Worm (Caenorhabditis elegans): Measurements from ENCODE around the gene ZK945.6.
A peak's percentile ranks its signal among the peaks of the same experiment; 100 is the strongest.

Gene ZK945.6

ce11 chrII:10098428-10098827, 8.3 kb downstream of the ZK945.6 start:
- no peak for TF ChIP-seq fax-1 (tag; optimal IDR thresholded peaks at IDR 0.05)
- TF ChIP-seq nhr-232 (tag; optimal IDR thresholded peaks at IDR 0.05), result no peak
- no peak for TF ChIP-seq ceh-9 (tag; optimal IDR thresholded peaks at IDR 0.05)
- TF ChIP-seq dmd-4 (tag; optimal IDR thresholded peaks at IDR 0.05; ENCODE audit: borderline replicate concordance), result no peak
- no peak for TF ChIP-seq ceh-24 (tag; optimal IDR thresholded peaks at IDR 0.05)
- no peak for TF ChIP-seq nfya-1 (tag; optimal IDR thresholded peaks at IDR 0.05)
- TF ChIP-seq ama-1 (optimal IDR thresholded peaks at IDR 0.05), result no peak
- no peak for TF ChIP-seq pha-4 (tag; optimal IDR thresholded peaks at IDR 0.05)
- TF ChIP-seq ceh-45 (GFP tag; IDR thresholded peaks at IDR 0.05), result no peak
- TF ChIP-seq pag-3 (tag; optimal IDR thresholded peaks at IDR 0.05; ENCODE audit: borderline replicate concordance), result no peak
- no peak for TF ChIP-seq C08G9.2 (tag; optimal IDR thresholded peaks at IDR 0.05)
- no peak for TF ChIP-seq mec-3 (tag; optimal IDR thresholded peaks at IDR 0.05; ENCODE audit: borderline replicate concordance)
- TF ChIP-seq F13H6.1 (tag; optimal IDR thresholded peaks at IDR 0.05), result no peak
- TF ChIP-seq ttx-3 (tag; optimal IDR thresholded peaks at IDR 0.05), result no peak
- TF ChIP-seq ceh-34 (tag; optimal IDR thresholded peaks at IDR 0.05), result no peak
- TF ChIP-seq sox-2 (GFP tag; IDR thresholded peaks at IDR 0.05), result no peak

ce11 chrII:10095224-10095623, 11.5 kb downstream of the ZK945.6 start:
- TF ChIP-seq elt-2 (tag; optimal IDR thresholded peaks at IDR 0.05) (peak; percentile 74), fax-1 (tag; optimal IDR thresholded peaks at IDR 0.05) (no peak)

ce11 chrII:10094190-10094923, 12.4 kb downstream of the ZK945.6 start, which contains the start of gene lact-2:
TSS of gene lact-2 (plus strand) at chrII:10094873.
- TF ChIP-seq ttx-3 (tag; optimal IDR thresholded peaks at IDR 0.05), result no peak

ce11 chrII:10093120-10093519, 13.7 kb downstream of the ZK945.6 start:
- TF ChIP-seq ceh-24 (tag; optimal IDR thresholded peaks at IDR 0.05) (no peak), hlh-13 (GFP tag; optimal IDR thresholded peaks at IDR 0.05) (no peak), K02D7.2 (tag; optimal IDR thresholded peaks at IDR 0.05) (no peak), ttx-3 (tag; optimal IDR thresholded peaks at IDR 0.05) (no peak), Y22D7AL.16 (tag; optimal IDR thresholded peaks at IDR 0.05) (no peak), hlh-6 (tag; optimal IDR thresholded peaks at IDR 0.05) (no peak), ceh-48 (tag; optimal IDR thresholded peaks at IDR 0.05) (no peak), pqm-1 (tag; optimal IDR thresholded peaks at IDR 0.05) (no peak), unc-42 (tag; optimal IDR thresholded peaks at IDR 0.05) (no peak), ceh-14 (tag; optimal IDR thresholded peaks at IDR 0.05) (no peak), dve-1 (tag; optimal IDR thresholded peaks at IDR 0.05) (no peak), fkh-6 (tag; optimal IDR thresholded peaks at IDR 0.05) (no peak), pha-4 (tag; optimal IDR thresholded peaks at IDR 0.05) (no peak), unc-55 (GFP tag; optimal IDR thresholded peaks at IDR 0.05) (no peak)

ce11 chrII:10084482-10084881, 22.3 kb downstream of the ZK945.6 start:
- TF ChIP-seq pag-3 (tag; optimal IDR thresholded peaks at IDR 0.05; ENCODE audit: borderline replicate concordance) (no peak), ceh-9 (tag; optimal IDR thresholded peaks at IDR 0.05) (no peak), unc-42 (tag; optimal IDR thresholded peaks at IDR 0.05) (peak; percentile 79)

- no peak for TF ChIP-seq nhr-11 (tag; optimal IDR thresholded peaks at IDR 0.05)
- no peak for TF ChIP-seq pha-2 (tag; optimal IDR thresholded peaks at IDR 0.05)
- TF ChIP-seq elt-2 (tag; optimal IDR thresholded peaks at IDR 0.05), result peak; percentile 9
- peak; percentile 36 for TF ChIP-seq tbx-2 (tag; optimal IDR thresholded peaks at IDR 0.05)
- TF ChIP-seq T23F11.4 (GFP tag; optimal IDR thresholded peaks at IDR 0.05), result no peak
- TF ChIP-seq tbx-7 (tag; optimal IDR thresholded peaks at IDR 0.05), result no peak
- no peak for TF ChIP-seq ceh-14 (tag; optimal IDR thresholded peaks at IDR 0.05)
- peak; percentile 4 for TF ChIP-seq ref-2 (tag; optimal IDR thresholded peaks at IDR 0.05)
Observed at ce11 chrII:10075794-10076193, 31.0 kb downstream of the ZK945.6 start.
